Worm (Caenorhabditis elegans): Measurements from ENCODE around the gene nhr-255.
A peak's percentile ranks its signal among the peaks of the same experiment; 100 is the strongest.

Gene nhr-255

ce11 chrX:15742310-15742709, at the start of gene nhr-255:
Gene nhr-255 (plus strand): TSS chrX:15742610.
- no peak for TF ChIP-seq rnt-1 (tag; optimal IDR thresholded peaks at IDR 0.05)
- TF ChIP-seq unc-62 (GFP tag; optimal IDR thresholded peaks at IDR 0.05) = no peak
- peak; percentile 37 for TF ChIP-seq dsc-1 (tag; optimal IDR thresholded peaks at IDR 0.05)
- TF ChIP-seq lin-15B (tag; optimal IDR thresholded peaks at IDR 0.05) = no peak

- no peak for TF ChIP-seq sox-4 (tag; optimal IDR thresholded peaks at IDR 0.05)
Measured at ce11 chrX:15693466-15693865, 48.9 kb upstream of the nhr-255 start.

- TF ChIP-seq unc-62 (GFP tag; optimal IDR thresholded peaks at IDR 0.05) = no peak
- TF ChIP-seq elt-2 (tag; optimal IDR thresholded peaks at IDR 0.05) = no peak
- no peak for TF ChIP-seq lin-13 (GFP tag; optimal IDR thresholded peaks at IDR 0.05)
- TF ChIP-seq ceh-88 (GFP tag; IDR thresholded peaks at IDR 0.05) = no peak
- TF ChIP-seq ceh-63 (GFP tag; optimal IDR thresholded peaks at IDR 0.05) = no peak
- no peak for TF ChIP-seq C16A3.4 (tag; optimal IDR thresholded peaks at IDR 0.05)
- no peak for TF ChIP-seq tbx-2 (tag; optimal IDR thresholded peaks at IDR 0.05)
- TF ChIP-seq blmp-1 (tag; optimal IDR thresholded peaks at IDR 0.05) = no peak
- TF ChIP-seq efl-3 (GFP tag; optimal IDR thresholded peaks at IDR 0.05) = no peak
- TF ChIP-seq xbp-1 (tag; optimal IDR thresholded peaks at IDR 0.05) = no peak
- no peak for TF ChIP-seq nhr-237 (tag; optimal IDR thresholded peaks at IDR 0.05)
- TF ChIP-seq nhr-19 (GFP tag; conservative IDR thresholded peaks at IDR 0.05) = no peak
- no peak for TF ChIP-seq zip-4 (GFP tag; optimal IDR thresholded peaks at IDR 0.05)
- no peak for TF ChIP-seq vab-15 (tag; optimal IDR thresholded peaks at IDR 0.05)
- TF ChIP-seq fos-1 (tag; optimal IDR thresholded peaks at IDR 0.05) = no peak
Measured at ce11 chrX:15696400-15696799, 46.0 kb upstream of the nhr-255 start, which contains the start of gene ZK662.2. Gene ZK662.2 (plus strand): TSS chrX:15696700.

ce11 chrX:15700220-15700619, 42.2 kb upstream of the nhr-255 start:
- TF ChIP-seq nhr-12 (tag; optimal IDR thresholded peaks at IDR 0.05) (no peak), nhr-11 (tag; optimal IDR thresholded peaks at IDR 0.05) (no peak), lin-15B (tag; optimal IDR thresholded peaks at IDR 0.05) (no peak), swsn-7 (tag; optimal IDR thresholded peaks at IDR 0.05) (no peak), fkh-4 (tag; optimal IDR thresholded peaks at IDR 0.05; ENCODE audit: borderline replicate concordance) (no peak), isw-1 (GFP tag; IDR thresholded peaks at IDR 0.05) (no peak), elt-3 (tag; optimal IDR thresholded peaks at IDR 0.05) (peak in 5 of 6 experiments; percentile 44 to 75 (median 58)), hpl-2 (GFP tag; optimal IDR thresholded peaks at IDR 0.05) (no peak), dsc-1 (tag; optimal IDR thresholded peaks at IDR 0.05) (no peak), tlp-1 (tag; optimal IDR thresholded peaks at IDR 0.05) (no peak), lin-35 (GFP tag; optimal IDR thresholded peaks at IDR 0.05) (peak in 1 of 2 experiments; percentile 17), skn-1 (tag; optimal IDR thresholded peaks at IDR 0.05) (no peak), unc-30 (tag; optimal IDR thresholded peaks at IDR 0.05) (no peak), pax-3 (tag; optimal IDR thresholded peaks at IDR 0.05) (no peak), mef-2 (tag; optimal IDR thresholded peaks at IDR 0.05) (no peak), ceh-82 (tag; optimal IDR thresholded peaks at IDR 0.05) (no peak), unc-86 (tag; optimal IDR thresholded peaks at IDR 0.05) (no peak), hlh-17 (GFP tag; optimal IDR thresholded peaks at IDR 0.05; ENCODE audit: borderline replicate concordance) (no peak), nhr-28 (tag; optimal IDR thresholded peaks at IDR 0.05) (no peak), lin-39 (tag; optimal IDR thresholded peaks at IDR 0.05) (no peak), snpc-4 (tag; optimal IDR thresholded peaks at IDR 0.05) (no peak), sox-4 (tag; optimal IDR thresholded peaks at IDR 0.05) (no peak), C16A3.4 (tag; optimal IDR thresholded peaks at IDR 0.05) (no peak), Y116A8C.19 (tag; optimal IDR thresholded peaks at IDR 0.05; ENCODE audit: borderline replicate concordance) (no peak), ceh-63 (GFP tag; optimal IDR thresholded peaks at IDR 0.05) (no peak), sup-37 (GFP tag; optimal IDR thresholded peaks at IDR 0.05) (no peak), nhr-20 (tag; optimal IDR thresholded peaks at IDR 0.05) (peak; percentile 66), tbx-2 (tag; optimal IDR thresholded peaks at IDR 0.05) (peak; percentile 18), nhr-85 (tag) (peak; percentile 91), egl-13 (tag; optimal IDR thresholded peaks at IDR 0.05) (no peak), unc-130 (tag; optimal IDR thresholded peaks at IDR 0.05) (peak; percentile 20), mab-9 (GFP tag; IDR thresholded peaks at IDR 0.05) (no peak), nhr-90 (tag; optimal IDR thresholded peaks at IDR 0.05; ENCODE audit: poor library complexity) (peak; percentile 43), mdl-1 (tag; optimal IDR thresholded peaks at IDR 0.05) (peak in 1 of 2 experiments; percentile 67)

Measured in whole organism, L1 larva.